Fruit fly (Drosophila melanogaster) whole organism, embryonic: ENCODE data around the gene Usp1.

Source experiments
- CG10543 ChIP-seq: fragments of 200-800 bp; sonication (Bioruptor generic); optimal IDR thresholded peaks from 3 replicates; lab custom pipeline; 2017; ENCODE audit warnings: missing biosample characterization, mild to moderate bottlenecking, missing genetic modification characterization, moderate library complexity
- CG18599 ChIP-seq: fragments of 200-800 bp; sonication (Bioruptor generic); optimal IDR thresholded peaks from 3 replicates; lab custom pipeline; 2017; ENCODE audit warnings: missing biosample characterization, missing genetic modification characterization, mild to moderate bottlenecking, moderate library complexity, missing genetic modification reagents
- CG2120 ChIP-seq: fragments of 200-800 bp; sonication (Bioruptor generic); optimal IDR thresholded peaks from 3 replicates; lab custom pipeline; 2016; ENCODE audit warnings: missing biosample characterization, missing genetic modification characterization
- Dad ChIP-seq: fragments of 200-800 bp; sonication (Bioruptor generic); optimal IDR thresholded peaks from 3 replicates; lab custom pipeline; 2016; ENCODE audit warnings: missing biosample characterization, missing genetic modification characterization
- Gug ChIP-seq: fragments of 200-800 bp; sonication (Bioruptor generic); IDR thresholded peaks from 4 replicates; pipeline ENCODE4 v1.3.6; 2022; ENCODE audit warnings: missing biosample characterization, missing genetic modification characterization
- HLH3B ChIP-seq: fragments of 200-800 bp; sonication (Bioruptor generic); IDR thresholded peaks from 2 replicates; pipeline ENCODE4 v1.3.6; 2022; ENCODE audit warnings: missing biosample characterization, missing genetic modification characterization
- HLH54F ChIP-seq: fragments of 200-800 bp; sonication (Bioruptor generic); optimal IDR thresholded peaks from 3 replicates; lab custom pipeline; 2016; ENCODE audit warnings: missing biosample characterization, missing genetic modification characterization
- NC2β ChIP-seq: fragments of 200-800 bp; sonication (Bioruptor generic); optimal IDR thresholded peaks from 2 replicates; lab custom pipeline; 2016; ENCODE audit warnings: missing biosample characterization, missing genetic modification characterization
- Tbp ChIP-seq: fragments of >200 bp; optimal IDR thresholded peaks from 2 replicates; lab custom pipeline; 2018; ENCODE audit warnings: missing biosample characterization, missing genetic modification characterization
- Xrp1 ChIP-seq: fragments of 200-800 bp; sonication (Bioruptor generic); IDR thresholded peaks from 2 replicates; pipeline ENCODE4 v1.3.6; 2022; ENCODE audit warnings: missing biosample characterization, missing genetic modification characterization
- exex ChIP-seq: fragments of 200-800 bp; sonication (Bioruptor generic); optimal IDR thresholded peaks from 4 replicates; lab custom pipeline; 2018; ENCODE audit warnings: missing biosample characterization, mild to moderate bottlenecking, missing genetic modification characterization, moderate library complexity

DNA sequence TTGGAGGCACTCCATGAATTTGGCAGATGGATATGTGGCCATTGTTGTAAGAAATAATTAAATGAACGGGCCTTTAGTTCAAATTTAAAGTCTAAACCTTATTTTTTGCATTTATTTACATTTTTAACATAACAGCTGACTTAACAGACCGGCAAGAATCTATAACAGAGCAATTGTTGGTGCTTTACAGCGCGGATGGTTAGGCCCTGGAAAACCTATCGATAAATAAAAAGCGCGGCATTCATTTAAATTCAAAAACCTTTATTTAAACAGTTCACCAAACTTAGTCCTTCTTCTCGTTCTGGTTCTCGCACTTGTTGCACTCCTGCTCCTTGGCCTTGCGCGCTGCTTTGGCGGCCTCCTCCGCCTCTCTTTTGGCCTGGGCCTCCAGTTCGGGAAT lies 26.5 kb upstream of the Usp1 start, which contains the start of gene Mesh1:
- TF ChIP-seq Tbp (no peak), Dad (GFP tag; lab: Kevin White, UChicago) (no peak), CG18599 (GFP tag; lab: Kevin White, UChicago) (no peak), HLH3B (GFP tag; lab: Robert Waterston, UW) (no peak), NC2β (no peak), Gug (GFP tag; lab: Robert Waterston, UW) (no peak), HLH54F (no peak), CG2120 (GFP tag; lab: Kevin White, UChicago) (no peak), Xrp1 (GFP tag; lab: Robert Waterston, UW) (no peak), CG10543 (GFP tag; lab: Kevin White, UChicago) (no peak), exex (tag; lab: Kevin White, UChicago) (no peak)
